Worm (Caenorhabditis elegans) whole organism, L4 larva: ENCODE data around the gene rin-1.

Source experiments
- F10B5.3 ChIP-seq: sonication (generic microtip); optimal IDR thresholded peaks from 2 replicates; lab custom pipeline; 2016; ENCODE audit warnings: mild to moderate bottlenecking, missing genetic modification characterization, missing compliant biosample characterization
- F37D6.2 ChIP-seq: sonication (generic microtip); optimal IDR thresholded peaks from 2 replicates; lab custom pipeline; 2016; ENCODE audit warnings: mild to moderate bottlenecking, missing genetic modification characterization, missing compliant biosample characterization
- Y5F2A.4 ChIP-seq: fragments of 200-800 bp; sonication (Bioruptor generic); optimal IDR thresholded peaks from 2 replicates; lab custom pipeline; 2018; ENCODE audit warnings: mild to moderate bottlenecking, missing genetic modification characterization, missing compliant biosample characterization
- ZK337.2 ChIP-seq: fragments of 200-800 bp; sonication (Bioruptor generic); IDR thresholded peaks from 2 replicates; pipeline ENCODE4 v1.3.6; 2022; ENCODE audit warnings: missing genetic modification reagents, missing genetic modification characterization, missing compliant biosample characterization
- ZK546.5 ChIP-seq, 2 experiments: sonication (generic microtip); optimal IDR thresholded peaks; 2 replicates each; lab custom pipeline; 2017; ENCODE audit warnings: missing biosample characterization in 2 of 2, missing genetic modification characterization in 2 of 2
- ama-1 ChIP-seq: fragments of 150-350 bp; optimal IDR thresholded peaks from 2 replicates; lab custom pipeline; 2014; ENCODE audit warnings: inconsistent platforms, mixed read lengths
- arid-1 ChIP-seq: fragments of 200-800 bp; sonication (Bioruptor generic); conservative IDR thresholded peaks from 2 replicates; pipeline ENCODE4 v1.3.6; 2022; ENCODE audit warnings: missing genetic modification reagents, missing genetic modification characterization, missing compliant biosample characterization
- ceh-28 ChIP-seq: fragments of 150-350 bp; optimal IDR thresholded peaks from 2 replicates; lab custom pipeline; 2014; ENCODE audit warnings: missing biosample characterization, missing genetic modification reagents, missing genetic modification characterization
- ces-1 ChIP-seq: fragments of 150-350 bp; sonication (generic microtip); optimal IDR thresholded peaks from 4 replicates; lab custom pipeline; 2014; ENCODE audit warnings: missing biosample characterization, missing genetic modification reagents, missing genetic modification characterization
- cey-2 ChIP-seq: sonication (generic microtip); optimal IDR thresholded peaks from 3 replicates; lab custom pipeline; 2017; ENCODE audit warnings: missing genetic modification characterization, mild to moderate bottlenecking, missing compliant biosample characterization, antibody characterized with exemption, borderline replicate concordance; ENCODE audit not compliant: insufficient read depth
- ctbp-1 ChIP-seq: fragments of 200-800 bp; sonication (Bioruptor generic); IDR thresholded peaks from 2 replicates; pipeline ENCODE4 v1.3.6; 2022; ENCODE audit warnings: missing genetic modification reagents, missing genetic modification characterization, missing compliant biosample characterization
- daf-12 ChIP-seq: fragments of 150-350 bp; optimal IDR thresholded peaks from 2 replicates; lab custom pipeline; 2014; ENCODE audit warnings: missing biosample characterization, missing genetic modification reagents, missing genetic modification characterization
- daf-16 ChIP-seq, 3 experiments: sonication (generic microtip); optimal IDR thresholded peaks; 2 replicates each; lab custom pipeline; 2016 to 2017; ENCODE audit warnings: missing genetic modification characterization in 3 of 3, missing genetic modification reagents in 3 of 3, mild to moderate bottlenecking in 2 of 3, missing compliant biosample characterization in 2 of 3, missing biosample characterization in 1 of 3, moderate library complexity in 1 of 3
- daf-19 ChIP-seq: fragments of 200-800 bp; sonication (Bioruptor generic); conservative IDR thresholded peaks from 2 replicates; pipeline ENCODE4 v1.3.6; 2022; ENCODE audit warnings: missing genetic modification characterization, missing compliant biosample characterization
- dmd-6 ChIP-seq: fragments of 200-800 bp; sonication (Bioruptor generic); IDR thresholded peaks from 2 replicates; pipeline ENCODE4 v1.3.6; 2022; ENCODE audit warnings: missing genetic modification reagents, missing genetic modification characterization, missing compliant biosample characterization
- duxl-1 ChIP-seq: sonication (generic microtip); optimal IDR thresholded peaks from 2 replicates; lab custom pipeline; 2016; ENCODE audit warnings: mild to moderate bottlenecking, missing genetic modification characterization, moderate library complexity, missing compliant biosample characterization; ENCODE audit not compliant: poor library complexity
- dve-1 ChIP-seq: sonication (generic microtip); optimal IDR thresholded peaks from 2 replicates; lab custom pipeline; 2017; ENCODE audit warnings: antibody characterized with exemption, mild to moderate bottlenecking, missing genetic modification characterization, missing compliant biosample characterization; ENCODE audit not compliant: insufficient read depth
- fkh-10 ChIP-seq: fragments of 150-350 bp; optimal IDR thresholded peaks from 2 replicates; lab custom pipeline; 2014; ENCODE audit warnings: missing biosample characterization, missing genetic modification reagents, missing genetic modification characterization
- fos-1 ChIP-seq: fragments of 150-350 bp; optimal IDR thresholded peaks from 2 replicates; lab custom pipeline; 2014; ENCODE audit warnings: missing biosample characterization, missing genetic modification characterization
- gei-8 ChIP-seq: fragments of 200-800 bp; sonication (Bioruptor generic); optimal IDR thresholded peaks from 2 replicates; lab custom pipeline; 2018; ENCODE audit warnings: mild to moderate bottlenecking, missing genetic modification characterization, missing compliant biosample characterization
- hlh-30 ChIP-seq: sonication (generic microtip); optimal IDR thresholded peaks from 2 replicates; lab custom pipeline; 2017; ENCODE audit warnings: antibody characterized with exemption, mild to moderate bottlenecking, missing genetic modification characterization, missing compliant biosample characterization; ENCODE audit not compliant: insufficient read depth
- lin-1 ChIP-seq: fragments of 200-800 bp; sonication (Bioruptor generic); IDR thresholded peaks from 2 replicates; pipeline ENCODE4 v1.3.6; 2022; ENCODE audit warnings: missing genetic modification reagents, missing genetic modification characterization, missing compliant biosample characterization
- lin-13 ChIP-seq: fragments of 150-350 bp; optimal IDR thresholded peaks from 2 replicates; lab custom pipeline; 2014; ENCODE audit warnings: missing biosample characterization, missing genetic modification reagents, missing genetic modification characterization
- lin-29 ChIP-seq: fragments of 200-800 bp; sonication (Bioruptor generic); IDR thresholded peaks from 2 replicates; pipeline ENCODE4 v1.3.6; 2022; ENCODE audit warnings: missing genetic modification reagents, missing genetic modification characterization, missing compliant biosample characterization
- lin-38 ChIP-seq: fragments of 200-800 bp; sonication (Bioruptor generic); IDR thresholded peaks from 2 replicates; pipeline ENCODE4 v1.3.6; 2022; ENCODE audit warnings: missing genetic modification reagents, missing genetic modification characterization, missing compliant biosample characterization
- lir-3 ChIP-seq: sonication (generic microtip); optimal IDR thresholded peaks from 2 replicates; lab custom pipeline; 2016; ENCODE audit warnings: mild to moderate bottlenecking, missing genetic modification characterization, missing compliant biosample characterization
- madf-5 ChIP-seq, 2 experiments: fragments of 200-800 bp; sonication (Bioruptor generic); IDR thresholded peaks; 2 replicates each; pipeline ENCODE4 v1.3.6; 2022; ENCODE audit warnings: missing compliant biosample characterization in 2 of 2, missing genetic modification characterization in 2 of 2
- mdl-1 ChIP-seq, 2 experiments: fragments of 150-350 bp in 1 of 2; sonication (generic microtip) in 1 of 2; optimal IDR thresholded peaks; 2 replicates each; lab custom pipeline; 2014 to 2017; ENCODE audit warnings: missing biosample characterization in 2 of 2, missing genetic modification characterization in 2 of 2
- mes-2 ChIP-seq: sonication (generic microtip); optimal IDR thresholded peaks from 2 replicates; lab custom pipeline; 2016; ENCODE audit warnings: missing genotype, mild to moderate bottlenecking, missing genetic modification characterization, missing compliant biosample characterization; ENCODE audit not compliant: poor library complexity, severe bottlenecking
- mxl-2 ChIP-seq: fragments of 200-800 bp; sonication (Bioruptor generic); conservative IDR thresholded peaks from 2 replicates; pipeline ENCODE4 v1.3.6; 2022; ENCODE audit warnings: missing genetic modification reagents, missing genetic modification characterization, missing compliant biosample characterization
- nhr-102 ChIP-seq: sonication (generic microtip); optimal IDR thresholded peaks from 2 replicates; lab custom pipeline; 2016; ENCODE audit warnings: mild to moderate bottlenecking, missing genetic modification characterization, moderate library complexity, missing compliant biosample characterization
- nhr-11 ChIP-seq: fragments of 150-350 bp; optimal IDR thresholded peaks from 2 replicates; lab custom pipeline; 2014; ENCODE audit warnings: missing biosample characterization, missing genetic modification characterization
- nhr-111 ChIP-seq: fragments of 200-800 bp; sonication (Bioruptor generic); optimal IDR thresholded peaks from 2 replicates; lab custom pipeline; 2018; ENCODE audit warnings: mild to moderate bottlenecking, missing genetic modification characterization, missing compliant biosample characterization
- nhr-237 ChIP-seq: sonication (generic microtip); optimal IDR thresholded peaks from 2 replicates; lab custom pipeline; 2017; ENCODE audit warnings: missing biosample characterization, missing genetic modification characterization
- nhr-25 ChIP-seq: sonication (generic microtip); optimal IDR thresholded peaks from 2 replicates; lab custom pipeline; 2017; ENCODE audit warnings: missing genetic modification characterization, mild to moderate bottlenecking, missing compliant biosample characterization, antibody characterized with exemption, moderate library complexity, borderline replicate concordance; ENCODE audit not compliant: insufficient read depth
- nhr-28 ChIP-seq: fragments of 150-350 bp; optimal IDR thresholded peaks from 2 replicates; lab custom pipeline; 2014; ENCODE audit warnings: missing biosample characterization, missing genetic modification characterization
- nhr-42 ChIP-seq: fragments of 200-800 bp; sonication (Bioruptor generic); IDR thresholded peaks from 2 replicates; pipeline ENCODE4 v1.3.6; 2022; ENCODE audit warnings: missing genetic modification characterization, missing compliant biosample characterization
- nhr-48 ChIP-seq: sonication (generic microtip); optimal IDR thresholded peaks from 2 replicates; lab custom pipeline; 2016; ENCODE audit warnings: mild to moderate bottlenecking, missing genetic modification characterization, missing compliant biosample characterization
- nhr-6 ChIP-seq: fragments of 150-350 bp; optimal IDR thresholded peaks from 2 replicates; lab custom pipeline; 2014; ENCODE audit warnings: missing biosample characterization, missing genetic modification characterization
- nhr-76 ChIP-seq: fragments of 150-350 bp; optimal IDR thresholded peaks from 2 replicates; lab custom pipeline; 2014; ENCODE audit warnings: missing biosample characterization, missing genetic modification characterization
- php-3 ChIP-seq: fragments of 200-800 bp; sonication (Bioruptor generic); IDR thresholded peaks from 2 replicates; pipeline ENCODE4 v1.3.6; 2022; ENCODE audit warnings: missing genetic modification reagents, missing genetic modification characterization, missing compliant biosample characterization
- rbr-2 ChIP-seq: sonication (generic microtip); optimal IDR thresholded peaks from 2 replicates; lab custom pipeline; 2016; ENCODE audit warnings: missing genotype, missing genetic modification characterization, missing compliant biosample characterization
- snpc-4 ChIP-seq: fragments of 150-350 bp; optimal IDR thresholded peaks from 2 replicates; lab custom pipeline; 2014; ENCODE audit warnings: missing biosample characterization, missing genetic modification characterization
- spr-1 ChIP-seq: sonication (generic microtip); optimal IDR thresholded peaks from 2 replicates; lab custom pipeline; 2016; ENCODE audit warnings: mild to moderate bottlenecking, missing genetic modification characterization, missing compliant biosample characterization
- spr-3 ChIP-seq: fragments of 200-800 bp; sonication (Bioruptor generic); optimal IDR thresholded peaks from 2 replicates; lab custom pipeline; 2018; ENCODE audit warnings: mild to moderate bottlenecking, missing genetic modification characterization, missing compliant biosample characterization
- tra-1 ChIP-seq: fragments of 200-800 bp; sonication (Bioruptor generic); IDR thresholded peaks from 2 replicates; pipeline ENCODE4 v1.3.6; 2022; ENCODE audit warnings: missing genetic modification reagents, missing genetic modification characterization, missing compliant biosample characterization
- vab-7 ChIP-seq: fragments of 200-800 bp; sonication (Bioruptor generic); IDR thresholded peaks from 2 replicates; pipeline ENCODE4 v1.3.6; 2022; ENCODE audit warnings: missing genetic modification reagents, missing genetic modification characterization, missing compliant biosample characterization
- zfp-3 ChIP-seq: fragments of 200-800 bp; sonication (Bioruptor generic); conservative IDR thresholded peaks from 2 replicates; pipeline ENCODE4 v1.3.6; 2022; ENCODE audit warnings: missing genetic modification reagents, missing genetic modification characterization, missing compliant biosample characterization
- zip-2 ChIP-seq: fragments of 150-350 bp; optimal IDR thresholded peaks from 2 replicates; lab custom pipeline; 2014; ENCODE audit warnings: missing biosample characterization, missing genetic modification characterization
- ztf-11 ChIP-seq: fragments of 150-350 bp; optimal IDR thresholded peaks from 2 replicates; lab custom pipeline; 2014; ENCODE audit warnings: missing biosample characterization, missing genetic modification characterization

rin-1 gene

DNA sequence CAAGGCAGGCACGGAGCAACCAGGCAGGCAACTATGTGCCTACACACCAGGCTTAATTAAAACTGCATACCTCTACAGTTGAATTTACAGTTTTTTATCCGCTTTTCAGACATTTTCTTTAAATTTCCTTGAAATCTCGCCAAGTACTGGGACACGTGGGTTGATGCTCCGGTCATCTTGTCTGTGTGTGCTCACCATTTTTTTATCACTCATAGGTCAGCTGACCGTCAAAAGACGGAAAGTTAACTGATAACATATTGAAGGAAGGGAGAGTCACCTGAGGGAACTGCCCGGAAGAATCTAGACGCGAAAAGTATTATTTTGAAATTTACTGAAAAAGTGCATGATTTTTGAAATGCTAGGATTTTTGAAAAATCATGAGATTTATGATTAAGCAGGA lies 35.1 kb upstream of the rin-1 start:
- TF ChIP-seq lir-3 (no peak), arid-1 (no peak), ces-1 (GFP tag; lab: Kevin White, UChicago) (no peak), rbr-2 (tag; lab: Kevin White, UChicago) (no peak), F10B5.3 (tag; lab: Kevin White, UChicago) (no peak), nhr-28 (tag; lab: Kevin White, UChicago) (peak; percentile 61), Y5F2A.4 (GFP tag; lab: Kevin White, UChicago) (no peak), nhr-6 (no peak), nhr-25 (tag; lab: Kevin White, UChicago) (no peak), daf-16 (GFP tag; optimal IDR thresholded peaks at IDR 0.05; lab: Kevin White, UChicago) (peak in 1 of 2 experiments; percentile 34), daf-16 (tag; optimal IDR thresholded peaks at IDR 0.05; lab: Kevin White, UChicago) (peak; percentile 52), fkh-10 (GFP tag; lab: Kevin White, UChicago) (no peak), snpc-4 (tag; lab: Kevin White, UChicago) (no peak), nhr-76 (no peak), zip-2 (no peak), php-3 (GFP tag; lab: Robert Waterston, UW) (peak; percentile 51; the same call in 1 of the 2 replicates), nhr-42 (no peak), dve-1 (peak; percentile 88), hlh-30 (tag; lab: Kevin White, UChicago) (peak; percentile 91), zfp-3 (GFP tag; lab: Robert Waterston, UW) (no peak), lin-1 (GFP tag; lab: Robert Waterston, UW) (peak; percentile 77), ZK337.2 (GFP tag; lab: Robert Waterston, UW) (no peak), ztf-11 (tag; lab: Kevin White, UChicago) (no peak), vab-7 (GFP tag; lab: Robert Waterston, UW) (no peak), gei-8 (GFP tag; lab: Kevin White, UChicago) (no peak), daf-19 (GFP tag; lab: Robert Waterston, UW) (no peak), ctbp-1 (0 out of 2 replicates have a peak, but pooled peaks have one; percentile 39), nhr-237 (tag; lab: Kevin White, UChicago) (no peak), mdl-1 (tag; optimal IDR thresholded peaks at IDR 0.05; lab: Kevin White, UChicago) (peak in 1 of 2 experiments; percentile 84), lin-29 (no peak), nhr-111 (no peak), ama-1 (lab: Kevin White, UChicago) (no peak), nhr-48 (tag; lab: Kevin White, UChicago) (peak; percentile 44), lin-38 (0 out of 2 replicates have a peak, but pooled peaks have one; percentile 12), mxl-2 (no peak), daf-12 (tag; lab: Kevin White, UChicago) (no peak), F37D6.2 (no peak), nhr-11 (tag; lab: Kevin White, UChicago) (peak; percentile 49), ZK546.5 (tag; optimal IDR thresholded peaks at IDR 0.05; lab: Kevin White, UChicago) (no peak), madf-5 (GFP tag; IDR thresholded peaks at IDR 0.05; lab: Robert Waterston, UW) (no peak), tra-1 (no peak), duxl-1 (tag; lab: Kevin White, UChicago) (no peak), mes-2 (tag; lab: Kevin White, UChicago) (peak; percentile 56), spr-1 (tag; lab: Kevin White, UChicago) (no peak), ceh-28 (tag; lab: Kevin White, UChicago) (no peak), nhr-102 (tag; lab: Kevin White, UChicago) (peak; percentile 21), spr-3 (GFP tag; lab: Kevin White, UChicago) (no peak), lin-13 (GFP tag; lab: Kevin White, UChicago) (no peak), dmd-6 (GFP tag; lab: Robert Waterston, UW) (peak; percentile 87), fos-1 (no peak), cey-2 (tag; lab: Kevin White, UChicago) (no peak)
